Worm (Caenorhabditis elegans) whole organism, L4 larva: ENCODE measurements around the gene mig-21.

ENCODE experiments used
- F49E8.2 ChIP-seq: sonication (generic microtip); optimal IDR thresholded peaks from 2 replicates; lab custom pipeline; 2016; ENCODE audit warnings: missing compliant biosample characterization, mild to moderate bottlenecking, missing genetic modification characterization, borderline replicate concordance
- fos-1 ChIP-seq: fragments of 150-350 bp; optimal IDR thresholded peaks from 2 replicates; lab custom pipeline; 2014; ENCODE audit warnings: missing biosample characterization, missing genetic modification characterization
- lin-39 ChIP-seq: fragments of 150-350 bp; optimal IDR thresholded peaks from 2 replicates; lab custom pipeline; 2014; ENCODE audit warnings: missing biosample characterization, missing genetic modification reagents, missing genetic modification characterization
- nhr-6 ChIP-seq: fragments of 150-350 bp; optimal IDR thresholded peaks from 2 replicates; lab custom pipeline; 2014; ENCODE audit warnings: missing biosample characterization, missing genetic modification characterization
- nhr-77 ChIP-seq: fragments of 150-350 bp; optimal IDR thresholded peaks from 2 replicates; lab custom pipeline; 2014; ENCODE audit warnings: missing biosample characterization, missing genetic modification characterization

DNA sequence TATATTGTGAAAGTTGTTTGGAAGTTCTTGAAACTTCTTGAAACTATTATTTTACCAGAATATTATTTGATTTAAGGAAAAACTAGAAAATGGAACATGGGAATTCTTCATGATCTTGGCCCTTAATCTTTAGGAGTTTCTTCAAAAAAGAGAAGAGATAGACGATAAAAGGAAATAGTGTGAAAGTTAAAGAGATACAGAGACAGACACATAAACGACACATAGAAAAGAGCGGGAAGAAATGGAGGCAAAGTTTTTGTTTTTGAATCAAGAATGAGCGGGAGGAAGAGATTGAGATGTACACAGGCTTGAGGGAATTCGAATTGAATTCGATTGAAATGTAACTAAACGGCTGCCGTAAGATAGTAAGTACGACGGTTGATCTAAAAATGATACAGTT, 19.3 kb upstream of the mig-21 start:
- TF ChIP-seq F49E8.2 (no peak), nhr-77 (tag; lab: Kevin White, UChicago) (no peak), lin-39 (tag; lab: Kevin White, UChicago) (no peak), nhr-6 (tag; lab: Kevin White, UChicago) (no peak), fos-1 (tag; lab: Kevin White, UChicago) (no peak)
